Fruit fly (Drosophila melanogaster): Measurements from ENCODE around the gene dj.

The dj gene

DNA sequence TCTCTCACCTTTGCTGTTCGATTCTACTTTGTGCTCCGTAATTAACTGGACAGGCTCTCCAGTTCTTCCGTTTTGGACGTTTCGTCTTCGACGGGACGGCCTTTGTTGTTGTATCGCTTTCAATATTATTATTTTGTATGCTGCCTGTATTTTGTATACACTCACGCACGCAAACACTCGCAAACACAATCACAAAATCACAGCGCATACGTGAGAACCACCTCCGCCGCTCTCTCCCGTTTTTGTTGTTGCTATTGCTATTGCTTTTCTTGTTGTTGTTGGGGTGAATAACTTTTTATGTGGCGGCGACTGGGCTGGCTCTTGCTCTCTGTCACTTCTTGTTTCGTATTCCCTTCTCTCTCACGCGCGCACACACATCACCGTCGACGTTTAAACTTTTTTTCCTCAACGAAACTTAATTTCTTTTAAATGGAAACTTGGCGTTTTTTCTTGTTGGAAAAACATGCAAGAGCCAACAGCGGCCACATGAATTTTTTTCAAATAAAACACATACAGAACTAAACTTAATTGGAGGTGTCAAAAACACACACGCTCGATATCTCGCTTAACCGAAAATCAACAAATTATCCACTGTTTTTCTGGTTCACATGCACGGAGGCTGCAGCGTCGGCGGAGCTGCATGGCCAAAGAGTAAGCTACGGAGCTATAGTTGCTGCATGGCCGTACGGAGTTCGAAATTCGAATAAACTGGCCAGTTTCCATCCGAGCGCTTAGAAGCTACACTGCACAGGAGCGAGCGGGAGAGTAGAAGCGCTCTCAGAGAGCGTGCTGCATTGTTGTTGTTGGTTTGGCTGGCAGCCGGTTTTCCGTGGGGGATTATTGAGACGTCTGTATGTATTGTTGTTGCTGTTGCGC is 48.8 kb downstream of the dj start:
- TF ChIP-seq CG8159 (tag; optimal IDR thresholded peaks at IDR 0.05) (peak; percentile 4), CG14655 (GFP tag; optimal IDR thresholded peaks at IDR 0.05) (peak; percentile 7), gl (tag; optimal IDR thresholded peaks at IDR 0.05) (no peak), Pif1A (GFP tag; optimal IDR thresholded peaks at IDR 0.05) (no peak), Pif1B (GFP tag; optimal IDR thresholded peaks at IDR 0.05) (no peak), CG9948 (tag; optimal IDR thresholded peaks at IDR 0.05) (peak; percentile 38), fd96Ca (GFP tag; IDR thresholded peaks at IDR 0.05) (no peak), Ets98B (GFP tag; IDR thresholded peaks at IDR 0.05) (no peak), CG15710 (tag; optimal IDR thresholded peaks at IDR 0.05) (no peak), CG17806 (tag; optimal IDR thresholded peaks at IDR 0.05) (no peak), CG8301 (tag; optimal IDR thresholded peaks at IDR 0.05) (no peak), CG34367 (tag; optimal IDR thresholded peaks at IDR 0.05) (no peak), EcR (GFP tag; optimal IDR thresholded peaks at IDR 0.05) (peak; percentile 99), CG10348 (GFP tag; IDR thresholded peaks at IDR 0.05) (no peak), CG12605 (GFP tag; IDR thresholded peaks at IDR 0.05) (no peak), CG13204 (GFP tag; optimal IDR thresholded peaks at IDR 0.05) (peak; percentile 34), rn (GFP tag; IDR thresholded peaks at IDR 0.05) (no peak), D1 (tag; optimal IDR thresholded peaks at IDR 0.05) (peak; percentile 10), Snoo (tag; optimal IDR thresholded peaks at IDR 0.05) (no peak)

DNA sequence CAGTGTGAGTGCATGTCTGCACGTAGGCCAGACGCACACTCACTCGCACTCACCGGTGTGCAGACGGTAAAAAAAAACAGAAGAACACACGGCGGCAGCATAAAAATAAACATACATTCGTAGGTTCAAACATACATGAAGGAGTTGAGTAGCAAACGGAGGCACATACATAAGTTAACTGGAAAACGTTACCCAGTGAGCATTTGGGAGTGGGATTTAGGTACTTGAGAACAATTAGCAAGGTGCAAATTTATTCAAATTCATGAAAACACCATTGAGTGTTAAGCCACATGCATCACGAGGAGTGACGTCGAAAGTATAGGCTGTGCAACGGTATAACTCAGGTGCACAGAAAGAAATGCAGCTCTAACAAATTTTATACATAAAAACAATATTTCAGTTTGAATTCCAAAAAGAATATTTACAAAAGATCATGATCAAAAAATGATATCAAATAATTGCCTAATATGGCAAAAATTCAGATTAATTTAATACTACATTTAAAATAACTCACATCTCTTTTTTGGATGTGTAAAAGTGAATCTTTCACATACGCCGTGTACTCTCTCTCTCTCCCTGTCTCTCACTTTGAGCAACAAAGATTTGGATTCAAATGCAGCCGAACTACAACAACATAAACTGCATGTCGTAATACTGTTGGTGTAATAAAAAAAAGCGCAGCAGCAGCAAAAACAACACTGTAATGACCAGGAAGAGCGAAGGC is 49.6 kb downstream of the dj start:
- TF ChIP-seq EcR (GFP tag; optimal IDR thresholded peaks at IDR 0.05) (no peak), CG8159 (tag; optimal IDR thresholded peaks at IDR 0.05) (peak; percentile 96), CG9948 (tag; optimal IDR thresholded peaks at IDR 0.05) (peak; percentile 96), Pif1A (GFP tag; optimal IDR thresholded peaks at IDR 0.05) (peak; percentile 94), Snoo (tag; optimal IDR thresholded peaks at IDR 0.05) (peak; percentile 95), D1 (tag; optimal IDR thresholded peaks at IDR 0.05) (peak; percentile 95), CG15710 (tag; optimal IDR thresholded peaks at IDR 0.05) (peak; percentile 96), CG12605 (GFP tag; IDR thresholded peaks at IDR 0.05) (no peak), CG17806 (tag; optimal IDR thresholded peaks at IDR 0.05) (peak; percentile 96), CG34367 (tag; optimal IDR thresholded peaks at IDR 0.05) (peak; percentile 95), gl (tag; optimal IDR thresholded peaks at IDR 0.05) (peak; percentile 68), CG14655 (GFP tag; optimal IDR thresholded peaks at IDR 0.05) (peak; percentile 98), CG13204 (GFP tag; optimal IDR thresholded peaks at IDR 0.05) (peak; percentile 71), CG8301 (tag; optimal IDR thresholded peaks at IDR 0.05) (peak; percentile 98), rn (GFP tag; IDR thresholded peaks at IDR 0.05) (no peak), Pif1B (GFP tag; optimal IDR thresholded peaks at IDR 0.05) (peak; percentile 90)

DNA sequence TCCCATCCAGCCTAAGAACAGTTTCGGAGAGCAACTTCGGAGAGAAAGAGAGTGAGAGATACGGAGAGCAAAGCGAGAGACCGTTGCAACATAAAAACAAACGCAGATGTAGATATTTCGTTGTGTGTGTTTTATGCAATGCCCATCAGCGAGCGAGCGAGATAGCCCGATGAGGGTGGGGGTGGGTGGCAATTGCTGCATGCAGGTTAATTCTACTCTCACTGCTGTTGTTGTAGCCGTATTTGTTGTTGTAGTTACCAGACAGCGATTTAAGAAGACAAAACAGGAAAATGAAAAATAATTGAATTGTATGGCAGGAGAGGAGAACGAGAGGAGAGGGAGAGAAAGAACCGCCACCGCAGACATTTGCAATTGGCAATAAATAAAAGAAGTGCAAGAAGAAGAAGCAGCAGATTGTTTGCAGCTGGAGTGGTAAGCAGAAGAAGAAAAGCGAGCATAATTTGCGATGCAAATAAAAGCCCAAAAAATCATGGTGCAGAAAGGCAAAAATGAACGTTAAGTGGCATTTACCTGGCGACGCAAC is 50.7 kb downstream of the dj start:
- no peak for TF ChIP-seq CG32121 (GFP tag; IDR thresholded peaks at IDR 0.05)
- no peak for TF ChIP-seq Pif1A (GFP tag; optimal IDR thresholded peaks at IDR 0.05)
- no peak for TF ChIP-seq CG10348 (GFP tag; IDR thresholded peaks at IDR 0.05)
- TF ChIP-seq rn (GFP tag; IDR thresholded peaks at IDR 0.05): no peak
- no peak for TF ChIP-seq CG9948 (tag; optimal IDR thresholded peaks at IDR 0.05)
- peak; percentile 76 for TF ChIP-seq CG13204 (GFP tag; optimal IDR thresholded peaks at IDR 0.05)
- TF ChIP-seq Pif1B (GFP tag; optimal IDR thresholded peaks at IDR 0.05): peak; percentile 23
- TF ChIP-seq CG8159 (tag; optimal IDR thresholded peaks at IDR 0.05): no peak
- no peak for TF ChIP-seq D1 (tag; optimal IDR thresholded peaks at IDR 0.05)
- TF ChIP-seq gl (tag; optimal IDR thresholded peaks at IDR 0.05): no peak
- peak; percentile 5 for TF ChIP-seq CG8301 (tag; optimal IDR thresholded peaks at IDR 0.05)
- no peak for TF ChIP-seq CG34367 (tag; optimal IDR thresholded peaks at IDR 0.05)
- no peak for TF ChIP-seq CG14655 (GFP tag; optimal IDR thresholded peaks at IDR 0.05)
- peak; percentile 41 for TF ChIP-seq Snoo (tag; optimal IDR thresholded peaks at IDR 0.05)
- no peak for TF ChIP-seq CG15710 (tag; optimal IDR thresholded peaks at IDR 0.05)
- peak; percentile 82 for TF ChIP-seq EcR (GFP tag; optimal IDR thresholded peaks at IDR 0.05)
- no peak for TF ChIP-seq CG12605 (GFP tag; IDR thresholded peaks at IDR 0.05)
- TF ChIP-seq CG4496 (GFP tag; IDR thresholded peaks at IDR 0.05): 0 out of 3 replicates have a peak, but pooled peaks have one; percentile 48

Data from whole organism, pupa.